Fruit fly (Drosophila melanogaster) whole organism, embryonic: ENCODE data around the gene CG13653.

Experiments
- Adf1 ChIP-seq: fragments of 200-800 bp; sonication (Bioruptor generic); IDR thresholded peaks from 2 replicates; pipeline ENCODE4 v1.3.6; 2022; ENCODE audit warnings: missing biosample characterization, missing genetic modification characterization
- BEAF-32 ChIP-seq: fragments of 200-800 bp; sonication (Bioruptor generic); optimal IDR thresholded peaks from 3 replicates; lab custom pipeline; 2017; ENCODE audit warnings: missing biosample characterization, missing genetic modification characterization, mild to moderate bottlenecking, moderate library complexity, missing genetic modification reagents
- CG1024 ChIP-seq: fragments of 200-800 bp; sonication (Bioruptor generic); IDR thresholded peaks from 2 replicates; pipeline ENCODE4 v1.3.6; 2022; ENCODE audit warnings: missing biosample characterization, missing genetic modification characterization
- CG10321 ChIP-seq: fragments of 200-800 bp; sonication (Bioruptor generic); IDR thresholded peaks from 2 replicates; pipeline ENCODE4 v1.3.6; 2022; ENCODE audit warnings: missing biosample characterization, missing genetic modification characterization
- CG10654 ChIP-seq: fragments of 200-800 bp; sonication (Bioruptor generic); optimal IDR thresholded peaks from 2 replicates; lab custom pipeline; 2016; ENCODE audit warnings: missing biosample characterization, missing genetic modification characterization
- CG14710 ChIP-seq: fragments of 200-800 bp; sonication (Bioruptor generic); optimal IDR thresholded peaks from 3 replicates; lab custom pipeline; 2019; ENCODE audit warnings: missing biosample characterization, mild to moderate bottlenecking, missing genetic modification characterization, moderate library complexity
- CG42726 ChIP-seq: fragments of 200-800 bp; sonication (Bioruptor generic); IDR thresholded peaks from 2 replicates; pipeline ENCODE4 v1.3.6; 2022; ENCODE audit warnings: missing biosample characterization, missing genetic modification characterization; ENCODE audit not compliant: partially characterized antibody
- CG9932 ChIP-seq: fragments of 200-800 bp; sonication (Bioruptor generic); IDR thresholded peaks from 2 replicates; pipeline ENCODE4 v1.3.6; 2022; ENCODE audit warnings: missing biosample characterization, missing genetic modification characterization
- CoRest ChIP-seq: fragments of 200-800 bp; sonication (Bioruptor generic); optimal IDR thresholded peaks from 3 replicates; lab custom pipeline; 2018; ENCODE audit warnings: missing biosample characterization, mild to moderate bottlenecking, missing genetic modification characterization, moderate library complexity
- Dip3 ChIP-seq: fragments of 200-800 bp; sonication (Bioruptor generic); optimal IDR thresholded peaks from 3 replicates; lab custom pipeline; 2016; ENCODE audit warnings: missing biosample characterization, missing genetic modification characterization
- Dll ChIP-seq: fragments of 200-800 bp; sonication (Bioruptor generic); IDR thresholded peaks from 4 replicates; pipeline ENCODE4 v1.3.6; 2022; ENCODE audit warnings: missing biosample characterization, missing genetic modification characterization; ENCODE audit not compliant: partially characterized antibody
- Doc3 ChIP-seq: fragments of 200-800 bp; sonication (Bioruptor generic); IDR thresholded peaks from 3 replicates; pipeline ENCODE4 v1.3.6; 2022; ENCODE audit warnings: missing biosample characterization, missing genetic modification characterization; ENCODE audit not compliant: partially characterized antibody
- Dp ChIP-seq: fragments of 200-800 bp; sonication (Bioruptor generic); optimal IDR thresholded peaks from 2 replicates; lab custom pipeline; 2018; ENCODE audit warnings: missing biosample characterization, mild to moderate bottlenecking, missing genetic modification characterization, moderate library complexity
- Dref ChIP-seq: fragments of 200-800 bp; sonication (Bioruptor generic); IDR thresholded peaks from 2 replicates; pipeline ENCODE4 v1.3.6; 2022; ENCODE audit warnings: missing biosample characterization, missing genetic modification characterization
- Fer1 ChIP-seq: fragments of 200-800 bp; sonication (Bioruptor generic); optimal IDR thresholded peaks from 2 replicates; lab custom pipeline; 2017; ENCODE audit warnings: missing biosample characterization, mild to moderate bottlenecking, missing genetic modification characterization
- Gsc ChIP-seq: fragments of 200-800 bp; sonication (Bioruptor generic); IDR thresholded peaks from 2 replicates; pipeline ENCODE4 v1.3.6; 2022; ENCODE audit warnings: missing biosample characterization, missing genetic modification characterization
- HLH3B ChIP-seq: fragments of 200-800 bp; sonication (Bioruptor generic); IDR thresholded peaks from 2 replicates; pipeline ENCODE4 v1.3.6; 2022; ENCODE audit warnings: missing biosample characterization, missing genetic modification characterization
- HmgZ ChIP-seq: fragments of 200-800 bp; sonication (Bioruptor generic); optimal IDR thresholded peaks from 2 replicates; lab custom pipeline; 2018; ENCODE audit warnings: missing biosample characterization, mild to moderate bottlenecking, missing genetic modification characterization
- Hr3 ChIP-seq: fragments of 200-800 bp; sonication (Bioruptor generic); optimal IDR thresholded peaks from 3 replicates; lab custom pipeline; 2016; ENCODE audit warnings: missing biosample characterization, missing genetic modification characterization
- MESR4 ChIP-seq: fragments of 200-800 bp; sonication (Bioruptor generic); optimal IDR thresholded peaks from 2 replicates; lab custom pipeline; 2018; ENCODE audit warnings: missing biosample characterization, mild to moderate bottlenecking, missing genetic modification characterization, moderate library complexity
- Mad ChIP-seq: fragments of 200-800 bp; sonication (Bioruptor generic); optimal IDR thresholded peaks from 2 replicates; lab custom pipeline; 2016; ENCODE audit warnings: missing biosample characterization, missing genetic modification characterization
- Meics ChIP-seq: fragments of 200-800 bp; sonication (Bioruptor generic); optimal IDR thresholded peaks from 2 replicates; lab custom pipeline; 2017; ENCODE audit warnings: missing biosample characterization, mild to moderate bottlenecking, missing genetic modification characterization
- Rfx ChIP-seq: fragments of 200-800 bp; sonication (Bioruptor generic); IDR thresholded peaks from 2 replicates; pipeline ENCODE4 v1.3.6; 2022; ENCODE audit warnings: missing biosample characterization, missing genetic modification characterization
- Scr ChIP-seq: fragments of 200-800 bp; sonication (Bioruptor generic); IDR thresholded peaks from 2 replicates; pipeline ENCODE4 v1.3.6; 2022; ENCODE audit warnings: missing biosample characterization, missing genetic modification characterization; ENCODE audit not compliant: partially characterized antibody
- ato ChIP-seq: fragments of 200-800 bp; sonication (Bioruptor generic); IDR thresholded peaks from 2 replicates; pipeline ENCODE4 v1.3.6; 2022; ENCODE audit warnings: missing biosample characterization, missing genetic modification characterization; ENCODE audit not compliant: partially characterized antibody
- bigmax ChIP-seq: fragments of 200-800 bp; sonication (Bioruptor generic); optimal IDR thresholded peaks from 2 replicates; lab custom pipeline; 2018; ENCODE audit warnings: missing biosample characterization, mild to moderate bottlenecking, missing genetic modification characterization
- chinmo ChIP-seq: fragments of 200-800 bp; sonication (Bioruptor generic); IDR thresholded peaks from 4 replicates; pipeline ENCODE4 v1.3.6; 2022; ENCODE audit warnings: missing biosample characterization, missing genetic modification characterization; ENCODE audit not compliant: partially characterized antibody
- croc ChIP-seq: fragments of 200-800 bp; sonication (Bioruptor generic); conservative IDR thresholded peaks from 3 replicates; pipeline ENCODE4 v1.3.6; 2022; ENCODE audit warnings: missing biosample characterization, missing genetic modification characterization
- dm ChIP-seq: fragments of 200-800 bp; sonication (Bioruptor generic); optimal IDR thresholded peaks from 3 replicates; lab custom pipeline; 2016; ENCODE audit warnings: missing biosample characterization, missing genetic modification characterization
- ems ChIP-seq: fragments of 200-800 bp; sonication (Bioruptor generic); optimal IDR thresholded peaks from 3 replicates; lab custom pipeline; 2016; ENCODE audit warnings: missing biosample characterization, missing genetic modification characterization
- fru ChIP-seq: fragments of >200 bp; optimal IDR thresholded peaks from 2 replicates; lab custom pipeline; 2017
- grn ChIP-seq: fragments of 200-800 bp; sonication (Bioruptor generic); optimal IDR thresholded peaks from 3 replicates; lab custom pipeline; 2017; ENCODE audit warnings: missing biosample characterization, missing genetic modification characterization
- gsb ChIP-seq: fragments of 200-800 bp; sonication (Bioruptor generic); IDR thresholded peaks from 2 replicates; pipeline ENCODE4 v1.3.6; 2022; ENCODE audit warnings: missing biosample characterization, missing genetic modification characterization
- hb ChIP-seq: fragments of 200-800 bp; sonication (Bioruptor generic); IDR thresholded peaks from 3 replicates; pipeline ENCODE4 v1.3.6; 2022; ENCODE audit warnings: missing biosample characterization, missing genetic modification characterization; ENCODE audit not compliant: partially characterized antibody
- ken ChIP-seq: fragments of 200-800 bp; sonication (Bioruptor generic); IDR thresholded peaks from 3 replicates; pipeline ENCODE4 v1.3.6; 2022; ENCODE audit warnings: missing biosample characterization, missing genetic modification characterization
- mam ChIP-seq: fragments of 200-800 bp; sonication (Bioruptor generic); optimal IDR thresholded peaks from 3 replicates; lab custom pipeline; 2016; ENCODE audit warnings: missing biosample characterization, missing genetic modification characterization
- mld ChIP-seq: fragments of 200-800 bp; sonication (Bioruptor generic); IDR thresholded peaks from 3 replicates; pipeline ENCODE4 v1.3.6; 2022; ENCODE audit warnings: missing biosample characterization, missing genetic modification characterization; ENCODE audit not compliant: partially characterized antibody
- nmo ChIP-seq: fragments of 200-800 bp; sonication (Bioruptor generic); optimal IDR thresholded peaks from 2 replicates; lab custom pipeline; 2018; ENCODE audit warnings: missing biosample characterization, mild to moderate bottlenecking, missing genetic modification characterization, moderate library complexity
- onecut ChIP-seq: fragments of 200-800 bp; sonication (Bioruptor generic); IDR thresholded peaks from 2 replicates; pipeline ENCODE4 v1.3.6; 2022; ENCODE audit warnings: missing biosample characterization, missing genetic modification characterization
- phol ChIP-seq: fragments of 200-800 bp; sonication (Bioruptor generic); optimal IDR thresholded peaks from 3 replicates; lab custom pipeline; 2018; ENCODE audit warnings: missing biosample characterization, mild to moderate bottlenecking, missing genetic modification characterization, moderate library complexity
- prd ChIP-seq, 3 experiments: fragments of >200 bp in 2 of 3; fragments of 200-800 bp in 1 of 3; sonication (Bioruptor generic) in 1 of 3; optimal IDR thresholded peaks in 2 of 3; IDR thresholded peaks in 1 of 3; 2 replicates in 2 of 3; 3 replicates in 1 of 3; pipeline versions ENCODE4 v1.3.6 to Lab custom; 2017 to 2022; ENCODE audit warnings: missing biosample characterization in 1 of 3, missing genetic modification characterization in 1 of 3
- sens ChIP-seq: fragments of 200-800 bp; sonication (Bioruptor generic); peaks from one replicate; lab custom pipeline; 2016; ENCODE audit warnings: missing biosample characterization, missing genetic modification characterization
- sisA ChIP-seq: fragments of 200-800 bp; sonication (Bioruptor generic); IDR thresholded peaks from 2 replicates; pipeline ENCODE4 v1.3.6; 2022; ENCODE audit warnings: missing biosample characterization, missing genetic modification characterization
- sna ChIP-seq: fragments of 200-800 bp; sonication (Bioruptor generic); IDR thresholded peaks from 2 replicates; pipeline ENCODE4 v1.3.6; 2022; ENCODE audit warnings: missing biosample characterization, missing genetic modification characterization; ENCODE audit not compliant: partially characterized antibody
- ssp ChIP-seq: fragments of 200-800 bp; sonication (Bioruptor generic); IDR thresholded peaks from 2 replicates; pipeline ENCODE4 v1.3.6; 2022; ENCODE audit warnings: missing biosample characterization, missing genetic modification characterization
- trem ChIP-seq: fragments of 200-800 bp; optimal IDR thresholded peaks from 3 replicates; lab custom pipeline; 2019; ENCODE audit warnings: missing biosample characterization, mild to moderate bottlenecking, missing genetic modification characterization, moderate library complexity
- ttk ChIP-seq: fragments of 200-800 bp; sonication (Bioruptor generic); IDR thresholded peaks from 2 replicates; pipeline ENCODE4 v2.1.2; 2022; ENCODE audit warnings: missing biosample characterization, missing genetic modification characterization
- vnd ChIP-seq: fragments of 200-800 bp; sonication (Bioruptor generic); IDR thresholded peaks from 3 replicates; pipeline ENCODE4 v1.3.6; 2022; ENCODE audit warnings: missing biosample characterization, missing genetic modification characterization; ENCODE audit not compliant: partially characterized antibody
- wek ChIP-seq: fragments of 200-800 bp; sonication (Bioruptor generic); optimal IDR thresholded peaks from 3 replicates; lab custom pipeline; 2018; ENCODE audit warnings: missing biosample characterization, mild to moderate bottlenecking, missing genetic modification characterization, moderate library complexity

Gene CG13653

dm6 chr3R:25221203-25221807 is 26.0 kb downstream of the CG13653 start, which contains the start of gene Alg9 (continued):
- TF ChIP-seq HLH3B (no peak), trem (tag; lab: Kevin White, UChicago) (peak; percentile 58), CG14710 (tag; lab: Kevin White, UChicago) (peak; percentile 49), fru (lab: Kevin White, UChicago) (no peak), dm (peak; percentile 17), Doc3 (peak; percentile 83), CG10321 (GFP tag; lab: Robert Waterston, UW) (no peak), Fer1 (GFP tag; lab: Kevin White, UChicago) (no peak), mam (GFP tag; lab: Kevin White, UChicago) (peak; percentile 26), Gsc (GFP tag; lab: Robert Waterston, UW) (no peak), Dref (GFP tag; lab: Robert Waterston, UW) (peak; percentile 94), HmgZ (peak; percentile 44), wek (GFP tag; lab: Kevin White, UChicago) (peak; percentile 99), phol (tag; lab: Kevin White, UChicago) (peak; percentile 33), CG42726 (GFP tag; lab: Robert Waterston, UW) (peak; percentile 77), Dll (GFP tag; lab: Robert Waterston, UW) (peak; percentile 89), CG1024 (GFP tag; lab: Robert Waterston, UW) (peak; percentile 62; the same call in 1 of the 2 replicates), sna (GFP tag; lab: Robert Waterston, UW) (peak; percentile 89), Adf1 (GFP tag; lab: Robert Waterston, UW) (peak; percentile 11; the same call in 1 of the 2 replicates), sens (GFP tag; lab: Kevin White, UChicago) (peak; percentile 72), Dip3 (no peak), ato (peak; percentile 86), gsb (no peak), CG10654 (GFP tag; lab: Kevin White, UChicago) (peak; percentile 3), BEAF-32 (GFP tag; lab: Kevin White, UChicago) (peak; percentile 84), onecut (peak; percentile 50; the same call in 1 of the 2 replicates), nmo (GFP tag; lab: Kevin White, UChicago) (peak; percentile 23), Rfx (GFP tag; lab: Robert Waterston, UW) (peak; percentile 34; the same call in 1 of the 2 replicates), ssp (GFP tag; lab: Robert Waterston, UW) (peak; percentile 98), hb (GFP tag; lab: Robert Waterston, UW) (peak; percentile 94), croc (GFP tag; lab: Robert Waterston, UW) (no peak), CG9932 (GFP tag; lab: Robert Waterston, UW) (peak; percentile 30; the same call in 1 of the 2 replicates), Hr3 (GFP tag; lab: Kevin White, UChicago) (peak; percentile 64), sisA (GFP tag; lab: Robert Waterston, UW) (no peak), Mad (peak; percentile 3), grn (GFP tag; lab: Kevin White, UChicago) (no peak), Dp (GFP tag; lab: Kevin White, UChicago) (peak; percentile 62), chinmo (GFP tag; lab: Robert Waterston, UW) (peak; percentile 96), MESR4 (GFP tag; lab: Kevin White, UChicago) (peak; percentile 8), CoRest (tag; lab: Kevin White, UChicago) (peak; percentile 47), Scr (peak; percentile 88), Meics (GFP tag; lab: Kevin White, UChicago) (no peak), ems (GFP tag; lab: Kevin White, UChicago) (peak; percentile 16), vnd (GFP tag; lab: Robert Waterston, UW) (peak; percentile 88), ttk (no peak), ken (GFP tag; lab: Robert Waterston, UW) (0 out of 3 replicates have a peak, but pooled peaks have one; percentile 24), mld (GFP tag; lab: Robert Waterston, UW) (peak; percentile 88), bigmax (GFP tag; lab: Kevin White, UChicago) (no peak), prd (optimal IDR thresholded peaks at IDR 0.05; lab: Kevin White, UChicago) (no peak), prd (GFP tag; IDR thresholded peaks at IDR 0.05; lab: Robert Waterston, UW) (no peak)
